Worm (Caenorhabditis elegans) whole organism, early embryonic: ENCODE measurements around the gene Y54G2A.38.

Experiments used
- B0310.2 ChIP-seq: sonication (generic microtip); optimal IDR thresholded peaks from 2 replicates; lab custom pipeline; 2016; ENCODE audit warnings: mild to moderate bottlenecking, missing genetic modification characterization, missing compliant biosample characterization
- F13C5.2 ChIP-seq: sonication (generic microtip); optimal IDR thresholded peaks from 2 replicates; lab custom pipeline; 2017; ENCODE audit warnings: mild to moderate bottlenecking, missing genetic modification characterization, inconsistent platforms, missing compliant biosample characterization
- aly-1 ChIP-seq: sonication (generic microtip); optimal IDR thresholded peaks from 2 replicates; lab custom pipeline; 2016; ENCODE audit warnings: missing genetic modification characterization, missing compliant biosample characterization
- ama-1 ChIP-seq: fragments of 150-350 bp; optimal IDR thresholded peaks from 2 replicates; lab custom pipeline; 2014
- ceh-13 ChIP-seq: fragments of 200-800 bp; sonication (Bioruptor generic); optimal IDR thresholded peaks from 2 replicates; lab custom pipeline; 2018; ENCODE audit warnings: mild to moderate bottlenecking, missing genetic modification characterization, missing compliant biosample characterization
- ceh-36 ChIP-seq: sonication (generic microtip); optimal IDR thresholded peaks from 2 replicates; lab custom pipeline; 2016; ENCODE audit warnings: missing genetic modification characterization, inconsistent platforms, missing compliant biosample characterization
- ets-7 ChIP-seq: sonication (generic microtip); optimal IDR thresholded peaks from 2 replicates; lab custom pipeline; 2016; ENCODE audit warnings: missing genotype, missing genetic modification characterization, missing compliant biosample characterization
- flt-1 ChIP-seq: fragments of 200-800 bp; sonication (Bioruptor generic); IDR thresholded peaks from 2 replicates; pipeline ENCODE4 v1.3.6; 2022; ENCODE audit warnings: missing genetic modification characterization, missing compliant biosample characterization
- hmbx-1 ChIP-seq: sonication (generic microtip); optimal IDR thresholded peaks from 2 replicates; lab custom pipeline; 2016; ENCODE audit warnings: mild to moderate bottlenecking, missing genetic modification characterization, missing compliant biosample characterization
- hmg-4 ChIP-seq: fragments of 200-800 bp; sonication (Bioruptor generic); optimal IDR thresholded peaks from 2 replicates; lab custom pipeline; 2018; ENCODE audit warnings: mild to moderate bottlenecking, missing genetic modification characterization, missing compliant biosample characterization
- hnd-1 ChIP-seq: sonication (generic microtip); optimal IDR thresholded peaks from 2 replicates; lab custom pipeline; 2016; ENCODE audit warnings: missing genetic modification characterization, missing compliant biosample characterization
- pes-1 ChIP-seq: fragments of 200-800 bp; sonication (Bioruptor generic); IDR thresholded peaks from 2 replicates; pipeline ENCODE4 v1.3.6; 2022; ENCODE audit warnings: missing genetic modification reagents, missing genetic modification characterization, missing compliant biosample characterization
- scrt-1 ChIP-seq: fragments of 200-800 bp; sonication (Bioruptor generic); IDR thresholded peaks from 2 replicates; pipeline ENCODE4 v1.3.6; 2022; ENCODE audit warnings: missing genetic modification characterization, missing compliant biosample characterization
- sea-1 ChIP-seq: fragments of 200-800 bp; sonication (Bioruptor generic); conservative IDR thresholded peaks from 2 replicates; pipeline ENCODE4 v1.3.6; 2022; ENCODE audit warnings: missing genetic modification characterization, missing compliant biosample characterization
- tbx-11 ChIP-seq: fragments of 200-800 bp; sonication (Bioruptor generic); IDR thresholded peaks from 2 replicates; pipeline ENCODE4 v1.3.6; 2022; ENCODE audit warnings: missing genetic modification characterization, missing compliant biosample characterization
- tbx-37 ChIP-seq: fragments of 200-800 bp; sonication (Bioruptor generic); conservative IDR thresholded peaks from 2 replicates; pipeline ENCODE4 v1.3.6; 2022; ENCODE audit warnings: missing genetic modification reagents, missing genetic modification characterization, missing compliant biosample characterization
- tra-4 ChIP-seq: sonication (generic microtip); optimal IDR thresholded peaks from 2 replicates; lab custom pipeline; 2017; ENCODE audit warnings: missing genetic modification characterization, missing compliant biosample characterization

Y54G2A.38 gene

DNA sequence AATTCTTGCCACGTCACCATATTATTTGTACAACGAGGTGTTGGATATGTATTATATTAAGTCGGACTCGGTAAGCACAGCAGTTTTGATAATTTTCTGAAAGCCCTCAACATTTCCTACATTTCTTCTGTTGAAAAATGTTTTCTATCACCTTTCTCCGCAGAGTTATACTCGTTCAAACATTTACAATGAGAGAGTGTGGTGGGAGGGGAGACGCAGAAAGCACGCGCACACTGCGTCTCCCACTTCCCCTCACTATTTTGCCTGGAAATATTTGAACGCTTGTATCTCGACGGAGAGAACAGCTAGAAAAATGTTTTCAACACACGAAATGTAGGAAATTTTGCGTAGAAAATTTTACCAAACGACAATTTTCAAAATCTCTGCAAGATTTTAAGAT, 4.9 kb downstream of the Y54G2A.38 start:
- TF ChIP-seq F13C5.2 (tag; lab: Kevin White, UChicago) (no peak), aly-1 (tag; lab: Kevin White, UChicago) (no peak), flt-1 (no peak), sea-1 (GFP tag; lab: Robert Waterston, UW) (no peak), ceh-36 (tag; lab: Kevin White, UChicago) (no peak), hnd-1 (tag; lab: Kevin White, UChicago) (no peak), ets-7 (no peak), tbx-37 (GFP tag; lab: Robert Waterston, UW) (no peak), tra-4 (tag; lab: Kevin White, UChicago) (no peak), ama-1 (lab: Kevin White, UChicago) (no peak), tbx-11 (GFP tag; lab: Robert Waterston, UW) (no peak), pes-1 (GFP tag; lab: Robert Waterston, UW) (no peak), scrt-1 (no peak)

DNA sequence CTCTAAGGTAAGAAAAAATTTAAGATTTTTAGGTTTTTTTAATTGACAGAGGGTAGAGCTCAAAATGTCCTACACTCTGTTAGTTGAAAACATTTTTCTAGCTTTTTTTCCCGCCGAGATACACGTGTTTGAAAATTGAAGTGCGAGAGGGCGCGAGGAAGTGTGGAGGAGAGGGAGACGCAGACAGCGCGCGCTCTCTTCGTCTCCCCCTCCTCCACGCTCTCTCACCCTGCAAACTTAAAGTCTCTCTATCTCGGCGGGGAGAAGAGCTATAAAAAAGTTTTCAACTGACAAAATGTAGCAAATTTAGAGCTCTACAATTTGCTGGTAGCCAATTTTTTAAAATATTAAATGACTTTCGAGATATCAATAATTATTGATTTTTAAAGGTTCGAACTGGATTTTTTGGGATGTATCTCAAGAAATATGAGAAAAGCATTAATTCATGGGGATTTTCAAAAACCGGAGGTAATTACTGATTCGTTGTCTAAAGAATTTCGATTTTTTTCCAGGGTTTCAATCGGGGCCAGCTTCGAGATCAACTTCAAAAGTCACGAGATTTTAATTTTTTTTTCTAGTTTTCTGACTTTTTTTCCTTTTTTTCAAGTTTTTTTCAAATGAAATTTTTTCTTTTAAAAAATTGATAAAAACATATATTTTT, 5.9 kb downstream of the Y54G2A.38 start:
- no peak for TF ChIP-seq ama-1 (lab: Kevin White, UChicago)
- TF ChIP-seq flt-1: no peak
- no peak for TF ChIP-seq hnd-1 (tag; lab: Kevin White, UChicago)
- TF ChIP-seq hmbx-1: no peak
- no peak for TF ChIP-seq tbx-37 (GFP tag; lab: Robert Waterston, UW)
- no peak for TF ChIP-seq aly-1 (tag; lab: Kevin White, UChicago)
- TF ChIP-seq pes-1 (GFP tag; lab: Robert Waterston, UW): no peak
- TF ChIP-seq sea-1 (GFP tag; lab: Robert Waterston, UW): no peak
- no peak for TF ChIP-seq hmg-4 (GFP tag; lab: Kevin White, UChicago)
- TF ChIP-seq scrt-1: no peak
- TF ChIP-seq ceh-36 (tag; lab: Kevin White, UChicago): no peak

DNA sequence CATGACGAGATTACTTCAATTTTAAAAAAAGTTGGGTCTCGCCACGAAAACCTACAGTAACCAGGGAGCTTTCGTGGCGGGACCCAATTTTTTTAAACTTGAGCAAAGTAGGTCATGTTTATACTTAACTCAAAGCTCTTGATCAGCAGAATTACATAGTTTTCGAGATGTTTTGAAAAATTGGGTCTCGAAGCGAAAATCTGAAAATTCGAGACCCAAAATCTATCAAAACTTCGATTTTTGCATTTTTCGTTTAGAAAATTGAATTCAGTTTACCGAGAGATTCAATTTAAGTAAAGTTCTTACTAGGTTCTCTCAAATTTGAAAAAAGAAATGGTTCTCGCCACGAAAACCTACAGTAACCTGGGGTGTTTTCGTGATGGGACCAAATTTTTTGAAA, 10.8 kb downstream of the Y54G2A.38 start:
- TF ChIP-seq B0310.2 (no peak), sea-1 (GFP tag; lab: Robert Waterston, UW) (no peak), flt-1 (no peak), hnd-1 (tag; lab: Kevin White, UChicago) (no peak), pes-1 (GFP tag; lab: Robert Waterston, UW) (no peak), ets-7 (no peak)

DNA sequence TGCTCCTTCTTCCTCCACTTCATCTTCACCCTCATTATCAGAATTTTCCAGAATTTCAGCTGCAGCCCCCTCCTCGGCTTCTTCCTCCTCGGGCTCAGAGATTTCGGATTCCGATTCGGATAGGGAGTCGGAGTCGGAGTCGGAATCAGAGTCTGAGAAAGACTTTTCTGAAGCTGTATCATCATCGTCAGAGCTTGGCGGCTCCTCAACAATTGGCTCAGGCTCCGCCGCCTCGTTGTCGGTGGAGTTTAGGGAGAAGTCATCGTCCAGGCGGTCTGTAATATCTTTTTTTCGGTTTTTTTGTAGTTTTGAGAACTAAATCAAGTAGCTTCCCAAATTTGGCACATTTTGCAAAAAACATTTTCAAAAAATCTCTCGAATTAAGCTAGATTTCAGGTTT, 11.6 kb downstream of the Y54G2A.38 start:
- TF ChIP-seq ets-7 (no peak), aly-1 (tag; lab: Kevin White, UChicago) (no peak), hmg-4 (GFP tag; lab: Kevin White, UChicago) (no peak), flt-1 (no peak), scrt-1 (no peak), tbx-37 (GFP tag; lab: Robert Waterston, UW) (no peak), ceh-13 (GFP tag; lab: Kevin White, UChicago) (no peak), tra-4 (tag; lab: Kevin White, UChicago) (no peak), tbx-11 (GFP tag; lab: Robert Waterston, UW) (no peak), F13C5.2 (tag; lab: Kevin White, UChicago) (no peak), sea-1 (GFP tag; lab: Robert Waterston, UW) (no peak), hmbx-1 (no peak), pes-1 (GFP tag; lab: Robert Waterston, UW) (no peak), hnd-1 (tag; lab: Kevin White, UChicago) (no peak), ama-1 (lab: Kevin White, UChicago) (no peak), ceh-36 (tag; lab: Kevin White, UChicago) (no peak), B0310.2 (no peak)

DNA sequence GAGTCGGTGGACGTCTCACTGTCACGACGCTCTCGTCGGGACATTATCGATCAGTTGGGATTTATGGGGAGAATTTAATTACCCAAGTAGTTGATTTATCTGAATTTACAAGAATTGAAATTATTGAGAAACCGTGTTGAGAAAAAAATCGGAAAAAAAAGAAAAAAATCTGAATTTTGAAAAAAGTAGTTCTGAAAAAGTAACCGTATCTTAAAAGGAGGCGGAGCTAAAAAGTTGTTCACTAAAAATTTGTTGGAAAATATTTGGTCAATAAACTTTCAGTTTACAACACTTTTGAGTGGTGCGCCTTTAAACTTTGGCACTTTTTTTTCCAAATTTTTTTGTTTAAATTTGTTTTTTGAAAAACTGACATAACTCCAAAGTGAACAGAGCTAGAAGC, 12.4 kb downstream of the Y54G2A.38 start, which contains the start of gene Y54G2A.11:
Gene Y54G2A.11, minus strand, starts transcription at position 101 of the 400 bp plus-strand sequence.
- TF ChIP-seq tbx-37 (GFP tag; lab: Robert Waterston, UW): no peak
- no peak for TF ChIP-seq ceh-36 (tag; lab: Kevin White, UChicago)
- no peak for TF ChIP-seq F13C5.2 (tag; lab: Kevin White, UChicago)
- no peak for TF ChIP-seq tbx-11 (GFP tag; lab: Robert Waterston, UW)
- no peak for TF ChIP-seq flt-1
- TF ChIP-seq B0310.2: no peak
- no peak for TF ChIP-seq tra-4 (tag; lab: Kevin White, UChicago)
- TF ChIP-seq scrt-1: no peak
- TF ChIP-seq hnd-1 (tag; lab: Kevin White, UChicago): no peak
- no peak for TF ChIP-seq hmbx-1

DNA sequence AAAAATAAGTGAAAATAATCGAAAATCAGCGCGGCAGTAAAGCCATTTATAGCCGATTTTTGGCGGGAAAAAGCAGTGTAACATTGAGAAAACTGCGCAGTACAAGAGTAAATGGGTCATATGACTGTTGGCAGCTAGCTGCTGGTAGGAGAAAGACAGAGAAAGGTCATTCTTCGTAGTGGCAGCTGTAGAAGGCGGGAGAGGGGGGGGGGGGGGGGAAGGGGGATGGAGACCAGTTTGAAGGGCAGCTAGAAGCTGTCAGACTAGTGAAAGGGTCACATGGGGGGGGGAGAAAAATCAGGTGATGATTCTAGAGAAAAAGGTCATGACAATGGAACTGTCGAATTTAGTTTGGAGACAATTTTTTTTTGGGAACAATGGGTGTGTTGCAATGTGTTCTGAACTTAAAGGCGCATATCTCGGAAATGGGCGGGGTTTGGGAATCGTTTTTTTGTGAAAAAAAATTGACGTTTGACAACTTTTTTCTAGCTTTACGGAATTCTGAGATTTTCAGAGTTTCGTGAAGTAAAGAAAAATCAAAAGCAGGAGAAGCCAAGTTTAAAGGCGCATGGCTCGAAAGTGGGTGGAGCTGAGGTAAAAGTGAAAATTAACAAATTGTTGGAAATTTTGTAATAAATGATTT, 13.1 kb downstream of the Y54G2A.38 start:
- TF ChIP-seq ama-1 (lab: Kevin White, UChicago): no peak
- TF ChIP-seq ceh-13 (GFP tag; lab: Kevin White, UChicago): no peak
- TF ChIP-seq scrt-1: no peak

DNA sequence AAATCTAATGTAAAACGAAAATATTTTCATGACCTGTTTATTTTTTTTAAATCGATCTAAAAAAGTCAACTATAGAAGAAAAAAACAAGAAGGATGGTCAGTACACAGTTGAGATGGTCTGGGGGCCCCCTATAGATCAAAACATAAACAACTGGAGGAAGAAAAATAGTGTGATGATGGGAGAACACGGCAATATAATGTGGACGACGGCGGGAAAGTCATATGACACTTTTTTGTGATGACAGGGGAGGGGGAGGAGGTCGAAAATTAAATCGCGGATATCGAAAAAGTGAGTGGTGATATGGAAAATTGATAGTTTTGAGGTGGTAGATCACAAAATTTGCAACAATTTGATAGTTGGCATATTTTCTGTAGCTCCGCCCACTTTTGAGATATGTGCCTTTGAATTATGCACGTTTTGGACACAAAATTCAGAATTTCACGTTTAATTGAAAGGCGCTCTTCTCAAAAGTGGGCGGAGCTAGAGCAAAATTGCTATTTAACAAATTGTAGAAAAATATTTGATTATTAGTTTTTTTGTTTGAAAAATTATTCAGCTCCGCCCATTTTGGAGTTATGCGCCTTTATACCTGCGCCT, 14.2 kb downstream of the Y54G2A.38 start:
- TF ChIP-seq F13C5.2 (tag; lab: Kevin White, UChicago) (no peak), B0310.2 (no peak), tra-4 (tag; lab: Kevin White, UChicago) (no peak), flt-1 (no peak), aly-1 (tag; lab: Kevin White, UChicago) (no peak), tbx-37 (GFP tag; lab: Robert Waterston, UW) (no peak), sea-1 (GFP tag; lab: Robert Waterston, UW) (no peak), ceh-13 (GFP tag; lab: Kevin White, UChicago) (no peak), ets-7 (no peak), hmbx-1 (no peak), tbx-11 (GFP tag; lab: Robert Waterston, UW) (no peak), ama-1 (lab: Kevin White, UChicago) (no peak), scrt-1 (no peak), hmg-4 (GFP tag; lab: Kevin White, UChicago) (no peak), pes-1 (GFP tag; lab: Robert Waterston, UW) (no peak)
